Worm (Caenorhabditis elegans): ENCODE results near the gene fard-1.

ce11 chrX:2970212-2970611 is 37.1 kb downstream of the fard-1 start:
- TF ChIP-seq flt-1 (GFP tag; IDR thresholded peaks at IDR 0.05) (no peak), klf-2 (GFP tag; conservative IDR thresholded peaks at IDR 0.05) (no peak), tab-1 (GFP tag; IDR thresholded peaks at IDR 0.05) (no peak)

Data from whole organism, midembryonic.